Worm (Caenorhabditis elegans): ENCODE measurements around the gene mps-2.

DNA sequence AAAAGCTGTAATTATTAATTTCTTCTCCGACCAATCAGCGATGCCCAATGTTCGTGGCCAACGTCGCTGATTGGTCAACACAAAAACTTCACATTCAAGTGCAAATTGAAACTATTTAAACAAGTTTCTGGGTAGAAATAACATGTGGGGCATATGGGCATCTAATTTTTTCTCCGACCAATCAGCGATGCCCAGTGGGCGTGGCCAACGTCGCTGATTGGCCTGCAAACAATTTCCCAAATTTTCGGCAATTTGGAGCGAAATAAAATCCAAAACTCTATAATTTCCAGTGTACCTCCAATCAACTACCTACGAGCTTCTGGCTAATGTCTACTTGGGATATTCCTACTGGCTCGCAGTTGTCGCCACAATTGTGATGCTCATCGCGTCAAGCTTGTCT, 29.3 kb upstream of the mps-2 start:
- TF ChIP-seq tbx-2 (tag; optimal IDR thresholded peaks at IDR 0.05) (no peak), ama-1 (optimal IDR thresholded peaks at IDR 0.05) (no peak), unc-55 (GFP tag; optimal IDR thresholded peaks at IDR 0.05) (no peak), elt-4 (tag; optimal IDR thresholded peaks at IDR 0.05) (no peak), ztf-16 (tag; optimal IDR thresholded peaks at IDR 0.05) (no peak), nhr-11 (tag; optimal IDR thresholded peaks at IDR 0.05) (no peak), elt-2 (tag; optimal IDR thresholded peaks at IDR 0.05) (no peak), ceh-14 (tag; optimal IDR thresholded peaks at IDR 0.05) (no peak), ceh-34 (tag; optimal IDR thresholded peaks at IDR 0.05) (no peak), pag-3 (tag; optimal IDR thresholded peaks at IDR 0.05; ENCODE audit: borderline replicate concordance) (no peak), fkh-6 (tag; optimal IDR thresholded peaks at IDR 0.05) (no peak)
